Worm (Caenorhabditis elegans) whole organism, late embryonic: Measurements from ENCODE around the gene F43G6.8.
A peak's percentile ranks its signal among the peaks of the same experiment; 100 is the strongest.

Experiments used
- F13H6.1 ChIP-seq: sonication (generic microtip); optimal IDR thresholded peaks from 2 replicates; lab custom pipeline; 2016; ENCODE audit warnings: missing genetic modification characterization, missing compliant biosample characterization
- K02D7.2 ChIP-seq: sonication (generic microtip); optimal IDR thresholded peaks from 2 replicates; lab custom pipeline; 2017; ENCODE audit warnings: mild to moderate bottlenecking, missing genetic modification characterization, missing compliant biosample characterization
- T23F11.4 ChIP-seq: fragments of 200-800 bp; sonication (Bioruptor generic); optimal IDR thresholded peaks from 2 replicates; lab custom pipeline; 2018; ENCODE audit warnings: mild to moderate bottlenecking, missing genetic modification characterization, missing compliant biosample characterization
- ahr-1 ChIP-seq: sonication (generic microtip); optimal IDR thresholded peaks from 2 replicates; lab custom pipeline; 2016; ENCODE audit warnings: missing genetic modification characterization, missing compliant biosample characterization
- ama-1 ChIP-seq: fragments of 150-350 bp; optimal IDR thresholded peaks from 2 replicates; lab custom pipeline; 2014
- ceh-19 ChIP-seq: fragments of 200-800 bp; sonication (Bioruptor generic); optimal IDR thresholded peaks from 2 replicates; lab custom pipeline; 2018; ENCODE audit warnings: mild to moderate bottlenecking, missing genetic modification characterization, missing compliant biosample characterization
- ceh-22 ChIP-seq: sonication (generic microtip); optimal IDR thresholded peaks from 2 replicates; lab custom pipeline; 2017; ENCODE audit warnings: missing biosample characterization, missing genetic modification characterization
- ceh-31 ChIP-seq: sonication (generic microtip); optimal IDR thresholded peaks from 2 replicates; lab custom pipeline; 2016; ENCODE audit warnings: missing genetic modification characterization, missing compliant biosample characterization
- ceh-34 ChIP-seq: sonication (generic microtip); optimal IDR thresholded peaks from 2 replicates; lab custom pipeline; 2016; ENCODE audit warnings: mild to moderate bottlenecking, missing genetic modification characterization, missing compliant biosample characterization
- ceh-45 ChIP-seq: fragments of 200-800 bp; sonication (Bioruptor generic); IDR thresholded peaks from 2 replicates; pipeline ENCODE4 v1.3.6; 2022; ENCODE audit warnings: missing genetic modification reagents, missing genetic modification characterization, missing compliant biosample characterization
- ceh-48 ChIP-seq: sonication (generic microtip); optimal IDR thresholded peaks from 2 replicates; lab custom pipeline; 2016; ENCODE audit warnings: missing genetic modification characterization, inconsistent platforms, missing compliant biosample characterization
- ceh-6 ChIP-seq: fragments of 200-800 bp; sonication (Bioruptor generic); optimal IDR thresholded peaks from 2 replicates; lab custom pipeline; 2018; ENCODE audit warnings: mild to moderate bottlenecking, missing genetic modification characterization, missing compliant biosample characterization
- ceh-9 ChIP-seq: sonication (generic microtip); optimal IDR thresholded peaks from 2 replicates; lab custom pipeline; 2016; ENCODE audit warnings: mild to moderate bottlenecking, missing genetic modification characterization, inconsistent platforms, missing compliant biosample characterization
- dmd-4 ChIP-seq: sonication (generic microtip); optimal IDR thresholded peaks from 2 replicates; lab custom pipeline; 2016; ENCODE audit warnings: borderline replicate concordance, missing genetic modification characterization, missing compliant biosample characterization
- ets-4 ChIP-seq: sonication (generic microtip); optimal IDR thresholded peaks from 2 replicates; lab custom pipeline; 2016; ENCODE audit warnings: missing genetic modification characterization, missing compliant biosample characterization
- fkh-10 ChIP-seq: fragments of 150-350 bp; optimal IDR thresholded peaks from 2 replicates; lab custom pipeline; 2014; ENCODE audit warnings: missing biosample characterization, missing genetic modification reagents, missing genetic modification characterization
- fkh-6 ChIP-seq: sonication (generic microtip); optimal IDR thresholded peaks from 2 replicates; lab custom pipeline; 2016; ENCODE audit warnings: missing genetic modification characterization, missing compliant biosample characterization
- hlh-13 ChIP-seq: fragments of 200-800 bp; sonication (Bioruptor generic); optimal IDR thresholded peaks from 2 replicates; lab custom pipeline; 2018; ENCODE audit warnings: mild to moderate bottlenecking, missing genetic modification characterization, missing compliant biosample characterization
- hlh-15 ChIP-seq: sonication (generic microtip); optimal IDR thresholded peaks from 2 replicates; lab custom pipeline; 2016; ENCODE audit warnings: missing genetic modification characterization, missing compliant biosample characterization
- hlh-30 ChIP-seq: sonication (generic microtip); optimal IDR thresholded peaks from 2 replicates; lab custom pipeline; 2017; ENCODE audit warnings: antibody characterized with exemption, missing genetic modification characterization, missing compliant biosample characterization; ENCODE audit not compliant: insufficient read depth
- hlh-8 ChIP-seq: sonication (generic microtip); optimal IDR thresholded peaks from 2 replicates; lab custom pipeline; 2016; ENCODE audit warnings: missing genotype, missing genetic modification characterization, missing compliant biosample characterization
- lin-11 ChIP-seq: fragments of 200-800 bp; sonication (Bioruptor generic); optimal IDR thresholded peaks from 2 replicates; lab custom pipeline; 2018; ENCODE audit warnings: mild to moderate bottlenecking, missing genetic modification characterization, missing compliant biosample characterization
- madf-2 ChIP-seq: sonication (generic microtip); optimal IDR thresholded peaks from 2 replicates; lab custom pipeline; 2017; ENCODE audit warnings: missing genetic modification characterization, missing compliant biosample characterization
- mec-3 ChIP-seq: sonication (generic microtip); optimal IDR thresholded peaks from 2 replicates; lab custom pipeline; 2016; ENCODE audit warnings: borderline replicate concordance, missing genetic modification characterization, missing compliant biosample characterization
- nfya-1 ChIP-seq: sonication (generic microtip); optimal IDR thresholded peaks from 2 replicates; lab custom pipeline; 2017; ENCODE audit warnings: missing genetic modification characterization, mild to moderate bottlenecking, missing compliant biosample characterization, antibody characterized with exemption, moderate library complexity
- odd-2 ChIP-seq: sonication (generic microtip); optimal IDR thresholded peaks from 2 replicates; lab custom pipeline; 2017; ENCODE audit warnings: antibody characterized with exemption, mild to moderate bottlenecking, missing genetic modification characterization, missing compliant biosample characterization
- pat-9 ChIP-seq: fragments of 200-800 bp; sonication (Bioruptor generic); optimal IDR thresholded peaks from 2 replicates; lab custom pipeline; 2018; ENCODE audit warnings: mild to moderate bottlenecking, missing genetic modification characterization, moderate library complexity, missing compliant biosample characterization
- pax-1 ChIP-seq: fragments of 150-350 bp; optimal IDR thresholded peaks from 2 replicates; lab custom pipeline; 2014; ENCODE audit warnings: missing biosample characterization, missing genetic modification characterization
- pqm-1 ChIP-seq: sonication (generic microtip); optimal IDR thresholded peaks from 2 replicates; lab custom pipeline; 2016; ENCODE audit warnings: missing genetic modification characterization, missing compliant biosample characterization
- pros-1 ChIP-seq: fragments of 150-350 bp; optimal IDR thresholded peaks from 2 replicates; lab custom pipeline; 2014; ENCODE audit warnings: missing biosample characterization, missing genetic modification reagents, missing genetic modification characterization
- rnt-1 ChIP-seq: sonication (generic microtip); optimal IDR thresholded peaks from 2 replicates; lab custom pipeline; 2016; ENCODE audit warnings: missing genetic modification characterization, missing compliant biosample characterization
- sdc-2 ChIP-seq: sonication (generic microtip); optimal IDR thresholded peaks from 2 replicates; lab custom pipeline; 2016; ENCODE audit warnings: missing genotype, missing genetic modification characterization, missing compliant biosample characterization
- syd-9 ChIP-seq: sonication (generic microtip); optimal IDR thresholded peaks from 2 replicates; lab custom pipeline; 2016; ENCODE audit warnings: mild to moderate bottlenecking, missing genetic modification characterization, moderate library complexity, missing compliant biosample characterization
- tbx-2 ChIP-seq: sonication (generic microtip); optimal IDR thresholded peaks from 2 replicates; lab custom pipeline; 2016; ENCODE audit warnings: missing genetic modification characterization, missing compliant biosample characterization
- tbx-7 ChIP-seq: sonication (generic microtip); optimal IDR thresholded peaks from 2 replicates; lab custom pipeline; 2016; ENCODE audit warnings: missing genotype, missing genetic modification characterization, missing compliant biosample characterization
- ttx-3 ChIP-seq: sonication (generic microtip); optimal IDR thresholded peaks from 2 replicates; lab custom pipeline; 2016; ENCODE audit warnings: missing genetic modification reagents, missing genetic modification characterization, missing compliant biosample characterization
- unc-86 ChIP-seq: sonication (generic microtip); optimal IDR thresholded peaks from 2 replicates; lab custom pipeline; 2016; ENCODE audit warnings: missing genetic modification characterization, missing compliant biosample characterization
- zip-5 ChIP-seq: sonication (generic microtip); optimal IDR thresholded peaks from 2 replicates; lab custom pipeline; 2016; ENCODE audit warnings: missing genetic modification characterization, missing compliant biosample characterization

F43G6.8 gene

ce11 chrII:11794392-11794791 is 19.5 kb downstream of the F43G6.8 start:
- TF ChIP-seq mec-3 = no peak
- TF ChIP-seq ceh-6 (GFP tag; lab: Kevin White, UChicago) = no peak
- no peak for TF ChIP-seq hlh-15 (tag; lab: Kevin White, UChicago)
- TF ChIP-seq madf-2 (tag; lab: Kevin White, UChicago) = no peak
- TF ChIP-seq, all 69 proteins: peak for 0

ce11 chrII:11790458-11790857 is 23.4 kb downstream of the F43G6.8 start, which contains the start of gene F43G6.4:
TSS of gene F43G6.4 (plus strand) at chrII:11790758.
- TF ChIP-seq ceh-48 (no peak), ahr-1 (tag; lab: Kevin White, UChicago) (no peak), mec-3 (no peak), zip-5 (no peak), ceh-9 (tag; lab: Kevin White, UChicago) (no peak), tbx-7 (tag; lab: Kevin White, UChicago) (no peak), hlh-30 (tag; lab: Kevin White, UChicago) (no peak), nfya-1 (tag; lab: Kevin White, UChicago) (no peak), lin-11 (tag; lab: Kevin White, UChicago) (no peak), pros-1 (no peak), sdc-2 (tag; lab: Kevin White, UChicago) (no peak), ceh-34 (tag; lab: Kevin White, UChicago) (no peak), dmd-4 (tag; lab: Kevin White, UChicago) (no peak), unc-86 (no peak), F13H6.1 (tag; lab: Kevin White, UChicago) (no peak), fkh-10 (GFP tag; lab: Kevin White, UChicago) (no peak), hlh-15 (tag; lab: Kevin White, UChicago) (no peak), rnt-1 (tag; lab: Kevin White, UChicago) (no peak), ets-4 (no peak), K02D7.2 (tag; lab: Kevin White, UChicago) (no peak)

- TF ChIP-seq hlh-13 (no peak), ets-4 (no peak), ceh-22 (tag; lab: Kevin White, UChicago) (no peak), hlh-8 (tag; lab: Kevin White, UChicago) (no peak)
- TF ChIP-seq, all 69 proteins: peak for 0
Measured at ce11 chrII:11788025-11788424, 25.9 kb downstream of the F43G6.8 start.

- peak; percentile 85 for TF ChIP-seq pax-1
- TF ChIP-seq ceh-45 = no peak
Measured at ce11 chrII:11782493-11782892, 31.4 kb downstream of the F43G6.8 start, which contains the start of gene F43G6.16. TSS of gene F43G6.16 (minus strand) at chrII:11782633.

DNA sequence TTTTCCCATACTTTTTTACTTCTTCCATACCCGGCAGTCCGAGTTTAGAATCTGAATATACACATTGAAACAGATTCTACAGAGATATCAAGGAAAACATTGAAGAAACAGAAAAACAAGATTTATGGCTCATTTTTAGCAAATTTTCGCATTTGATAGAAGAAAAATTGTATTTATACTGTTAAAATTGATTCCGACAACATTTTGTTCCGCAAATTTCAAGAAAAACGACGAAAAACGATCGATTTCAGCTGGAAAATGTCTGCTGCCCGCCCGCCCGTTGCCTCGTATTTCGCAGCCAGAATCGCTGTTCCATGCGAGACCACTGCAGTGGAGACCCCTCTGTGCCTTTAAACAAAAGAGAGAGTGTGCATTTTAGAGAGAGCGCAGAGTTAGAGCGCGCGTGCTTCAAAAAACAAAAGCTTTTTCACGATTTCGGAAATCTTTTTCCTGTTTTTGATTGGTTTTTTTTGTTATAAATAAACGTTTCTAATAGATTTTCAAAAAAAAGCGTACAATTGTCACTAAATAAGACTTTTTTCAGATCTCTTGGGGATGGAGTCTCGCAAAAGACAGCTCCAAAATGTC is 35.9 kb downstream of the F43G6.8 start, which contains the start of the genes patr-1 and dna-2:
Gene patr-1 (minus strand): TSS at position 51 of the 588 bp plus-strand sequence.
Gene dna-2 (plus strand): TSS at position 538 of the 588 bp plus-strand sequence.
- peak; percentile 61 for TF ChIP-seq nfya-1 (tag; lab: Kevin White, UChicago)
- peak; percentile 3 for TF ChIP-seq tbx-2 (tag; lab: Kevin White, UChicago)
- TF ChIP-seq ceh-19 (GFP tag; lab: Kevin White, UChicago) = no peak
- peak; percentile 15 for TF ChIP-seq ceh-31 (tag; lab: Kevin White, UChicago)
- TF ChIP-seq hlh-30 (tag; lab: Kevin White, UChicago) = peak; percentile 29

DNA sequence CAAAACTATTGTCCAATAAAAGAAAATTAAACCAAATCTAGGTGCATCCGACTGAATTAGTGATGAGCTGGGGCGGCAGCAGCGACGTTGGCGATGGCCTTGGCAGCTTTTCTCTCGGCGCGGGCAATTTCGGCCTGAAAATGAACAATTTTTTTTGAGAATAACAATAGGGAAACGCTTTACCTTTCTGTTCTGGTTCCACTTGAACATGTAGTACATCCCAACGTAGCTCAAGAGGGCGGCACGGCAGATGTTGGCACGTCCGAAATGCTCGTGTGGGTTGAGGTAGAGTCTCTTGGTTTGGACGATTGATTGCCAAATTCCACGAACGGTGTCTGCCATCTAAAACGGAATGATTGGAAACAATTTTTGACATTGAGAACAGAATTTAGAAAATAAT is 39.7 kb downstream of the F43G6.8 start, which contains the start of gene F44E5.1:
Gene F44E5.1 (minus strand): TSS at position 342 of the 400 bp plus-strand sequence.
- no peak for TF ChIP-seq pqm-1 (tag; lab: Kevin White, UChicago)
- TF ChIP-seq hlh-30 (tag; lab: Kevin White, UChicago) = no peak
- no peak for TF ChIP-seq fkh-6
- TF ChIP-seq rnt-1 (tag; lab: Kevin White, UChicago) = no peak
- TF ChIP-seq syd-9 (tag; lab: Kevin White, UChicago) = no peak
- no peak for TF ChIP-seq mec-3
- no peak for TF ChIP-seq ama-1
- no peak for TF ChIP-seq sdc-2 (tag; lab: Kevin White, UChicago)
- TF ChIP-seq ttx-3 (tag; lab: Kevin White, UChicago) = no peak
- no peak for TF ChIP-seq ceh-48
- TF ChIP-seq T23F11.4 (GFP tag; lab: Kevin White, UChicago) = no peak
- TF ChIP-seq pros-1 = no peak
- TF ChIP-seq ceh-45 = no peak
- TF ChIP-seq pat-9 (tag; lab: Kevin White, UChicago) = no peak
- TF ChIP-seq odd-2 = no peak
- no peak for TF ChIP-seq hlh-13
- TF ChIP-seq ets-4 = no peak
